Worm (Caenorhabditis elegans): Measurements from ENCODE around the gene F59A6.13.

The F59A6.13 gene

DNA sequence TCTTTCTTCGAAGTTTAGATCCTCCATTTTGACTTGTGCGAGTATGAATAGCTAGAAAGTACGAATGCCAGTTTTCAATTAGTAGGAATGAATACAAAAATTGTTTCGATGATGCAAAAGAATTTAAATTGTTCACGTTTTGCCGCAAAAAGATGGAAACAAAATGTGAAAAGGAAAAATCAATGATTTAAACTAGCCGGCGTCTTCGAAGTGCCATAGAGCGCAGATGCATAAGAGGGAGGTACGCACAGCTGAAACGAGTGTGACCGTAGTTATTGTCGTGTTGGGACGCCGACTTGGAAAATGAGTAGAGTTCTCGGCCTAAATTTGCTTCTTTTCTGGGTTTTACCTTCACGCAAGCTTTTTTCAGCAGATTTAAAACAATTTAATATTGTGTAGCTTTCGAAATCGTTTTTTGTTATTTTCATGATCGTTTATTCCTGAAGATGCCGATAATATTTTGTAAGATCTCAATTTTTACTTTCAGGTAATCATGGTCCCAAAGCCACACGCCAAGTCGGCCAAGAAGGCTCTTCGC is 32.6 kb downstream of the F59A6.13 start, which contains the start of the genes ify-1 and rpl-22 (continued):
- TF ChIP-seq snpc-1.1 (tag; optimal IDR thresholded peaks at IDR 0.05; ENCODE audit: insufficient read depth) (peak; percentile 81), F37B4.10 (GFP tag; IDR thresholded peaks at IDR 0.05) (no peak), ets-4 (GFP tag; optimal IDR thresholded peaks at IDR 0.05) (no peak), atf-7 (tag; optimal IDR thresholded peaks at IDR 0.05) (no peak), K11D2.4 (GFP tag; IDR thresholded peaks at IDR 0.05) (peak; percentile 66; the same call in 1 of the 2 replicates), hmg-20 (GFP tag; IDR thresholded peaks at IDR 0.05) (peak; percentile 48; the same call in 1 of the 2 replicates), rpc-1 (optimal IDR thresholded peaks at IDR 0.05) (peak; percentile 26), rpc-1 (tag; optimal IDR thresholded peaks at IDR 0.05) (peak; percentile 4), B0035.1 (tag; optimal IDR thresholded peaks at IDR 0.05) (no peak), zfh-2 (GFP tag; conservative IDR thresholded peaks at IDR 0.05) (no peak), aptf-3 (GFP tag; IDR thresholded peaks at IDR 0.05) (no peak), rec-8 (tag; optimal IDR thresholded peaks at IDR 0.05) (no peak), nfya-2 (GFP tag; IDR thresholded peaks at IDR 0.05) (no peak), cebp-2 (GFP tag; IDR thresholded peaks at IDR 0.05) (no peak), unc-62 (GFP tag; optimal IDR thresholded peaks at IDR 0.05) (no peak), snpc-4 (GFP tag; optimal IDR thresholded peaks at IDR 0.05) (peak; percentile 78), snpc-4 (tag; optimal IDR thresholded peaks at IDR 0.05) (peak; percentile 89 to 92 (median 90)), attf-5 (GFP tag; optimal IDR thresholded peaks at IDR 0.05) (peak; percentile 86), tbx-9 (tag; optimal IDR thresholded peaks at IDR 0.05; ENCODE audit: borderline replicate concordance) (no peak), lin-35 (GFP tag; optimal IDR thresholded peaks at IDR 0.05) (peak; percentile 8 to 91 (median 70)), sdz-38 (tag; optimal IDR thresholded peaks at IDR 0.05) (no peak), mel-28 (tag; optimal IDR thresholded peaks at IDR 0.05; ENCODE audit: borderline replicate concordance) (no peak), egl-18 (GFP tag; IDR thresholded peaks at IDR 0.05) (no peak), sptf-2 (GFP tag; optimal IDR thresholded peaks at IDR 0.05) (no peak), xnd-1 (tag; optimal IDR thresholded peaks at IDR 0.05) (peak; percentile 52), egrh-3 (GFP tag; IDR thresholded peaks at IDR 0.05) (peak; percentile 77), F22D6.2 (tag; optimal IDR thresholded peaks at IDR 0.05) (no peak), ztf-28 (GFP tag; IDR thresholded peaks at IDR 0.05) (0 out of 2 replicates have a peak, but pooled peaks have one; percentile 42), K12H6.12 (tag; optimal IDR thresholded peaks at IDR 0.05) (peak; percentile 56), T07F8.4 (tag; optimal IDR thresholded peaks at IDR 0.05) (no peak), attf-6 (GFP tag; IDR thresholded peaks at IDR 0.05) (no peak), F33H1.4 (GFP tag; IDR thresholded peaks at IDR 0.05) (peak; percentile 96), Y79H2A.3 (GFP tag; conservative IDR thresholded peaks at IDR 0.05) (no peak), let-526 (GFP tag; IDR thresholded peaks at IDR 0.05) (no peak), ama-1 (optimal IDR thresholded peaks at IDR 0.05) (no peak), ama-1 (GFP tag; optimal IDR thresholded peaks at IDR 0.05) (no peak), F57C9.4 (tag; optimal IDR thresholded peaks at IDR 0.05) (peak; percentile 6), die-1 (tag; optimal IDR thresholded peaks at IDR 0.05) (peak; percentile 7)

DNA sequence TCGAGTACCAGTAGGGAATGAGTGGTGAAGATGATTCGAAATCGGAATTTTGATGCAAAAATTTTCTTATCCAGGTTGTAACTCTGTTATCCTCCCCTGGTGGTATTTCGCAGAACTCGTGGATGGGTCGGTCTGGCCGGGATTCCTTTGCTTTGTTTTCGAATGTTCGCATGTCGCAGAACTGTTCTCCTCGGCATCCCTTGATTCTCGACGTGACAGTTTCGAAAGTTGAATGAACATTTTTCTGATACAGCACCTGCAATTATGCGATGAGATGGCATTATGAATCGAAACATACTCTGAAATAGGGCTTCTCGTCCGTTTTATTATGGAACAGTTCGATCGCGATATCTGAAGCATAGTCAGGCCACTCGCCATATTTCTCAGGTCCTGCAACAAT is 33.6 kb downstream of the F59A6.13 start:
- TF ChIP-seq rpc-1 (optimal IDR thresholded peaks at IDR 0.05), result no peak
- no peak for TF ChIP-seq rpc-1 (tag; optimal IDR thresholded peaks at IDR 0.05)
- no peak for TF ChIP-seq xnd-1 (tag; optimal IDR thresholded peaks at IDR 0.05)
- TF ChIP-seq K12H6.12 (tag; optimal IDR thresholded peaks at IDR 0.05), result no peak
- TF ChIP-seq F55B11.4 (tag; optimal IDR thresholded peaks at IDR 0.05; ENCODE audit: borderline replicate concordance, insufficient read depth), result no peak
- peak; percentile 53 for TF ChIP-seq madf-6 (GFP tag; IDR thresholded peaks at IDR 0.05)
- no peak for TF ChIP-seq mel-28 (tag; optimal IDR thresholded peaks at IDR 0.05; ENCODE audit: borderline replicate concordance)
- TF ChIP-seq attf-5 (GFP tag; optimal IDR thresholded peaks at IDR 0.05), result no peak
- TF ChIP-seq lir-1 (GFP tag; conservative IDR thresholded peaks at IDR 0.05), result 0 out of 2 replicates have a peak, but pooled peaks have one; percentile 8
- TF ChIP-seq K11D2.4 (GFP tag; IDR thresholded peaks at IDR 0.05), result 0 out of 2 replicates have a peak, but pooled peaks have one; percentile 40
- TF ChIP-seq madf-10 (tag; optimal IDR thresholded peaks at IDR 0.05), result no peak
- TF ChIP-seq Y56A3A.18 (GFP tag; IDR thresholded peaks at IDR 0.05), result no peak
- peak; percentile 49; the same call in 1 of the 2 replicates for TF ChIP-seq rcor-1 (GFP tag; IDR thresholded peaks at IDR 0.05)
- no peak for TF ChIP-seq F57C9.4 (tag; optimal IDR thresholded peaks at IDR 0.05)
- TF ChIP-seq ceh-79 (tag; optimal IDR thresholded peaks at IDR 0.05), result no peak
- TF ChIP-seq sea-2 (GFP tag; IDR thresholded peaks at IDR 0.05), result no peak
- no peak for TF ChIP-seq tbp1 (GFP tag; optimal IDR thresholded peaks at IDR 0.05)
- no peak for TF ChIP-seq ZK185.1 (tag; optimal IDR thresholded peaks at IDR 0.05; ENCODE audit: poor library complexity, severe bottlenecking)
- TF ChIP-seq ceh-91 (GFP tag; IDR thresholded peaks at IDR 0.05), result no peak
